Worm (Caenorhabditis elegans): Measurements from ENCODE around the gene Y50D4C.3.

The Y50D4C.3 gene

DNA sequence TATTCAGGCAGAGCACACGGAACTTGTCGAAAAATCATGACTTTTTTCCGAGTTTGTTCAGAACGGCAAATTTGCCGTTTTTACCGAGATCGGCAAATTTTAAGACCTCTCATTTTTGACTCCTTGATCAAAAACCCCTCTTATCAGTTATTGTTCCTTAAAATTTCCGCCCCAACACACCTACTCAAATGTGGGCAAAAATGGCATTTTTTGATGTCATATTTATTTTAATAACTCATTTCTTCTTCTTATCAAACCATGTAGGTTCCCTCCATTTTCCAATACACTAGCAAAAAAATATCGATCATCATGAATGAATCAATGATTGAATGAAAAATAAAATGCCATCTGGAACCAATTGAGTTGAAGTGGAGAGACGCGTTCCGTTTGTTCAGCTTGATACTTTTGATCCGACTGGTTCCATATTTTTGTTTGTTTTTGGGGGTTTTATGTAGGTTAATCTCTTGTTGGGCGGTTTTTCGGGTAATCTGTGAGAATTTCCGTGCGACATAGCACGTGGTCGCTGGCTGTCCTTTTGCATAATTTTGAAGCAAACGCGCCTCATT lies 31.5 kb upstream of the Y50D4C.3 start:
- TF ChIP-seq sea-1 (GFP tag; conservative IDR thresholded peaks at IDR 0.05) (no peak), hnd-1 (tag; optimal IDR thresholded peaks at IDR 0.05) (no peak), B0310.2 (tag; optimal IDR thresholded peaks at IDR 0.05) (no peak), flt-1 (GFP tag; IDR thresholded peaks at IDR 0.05) (no peak), tra-4 (tag; optimal IDR thresholded peaks at IDR 0.05) (no peak), hmbx-1 (tag; optimal IDR thresholded peaks at IDR 0.05) (no peak), pes-1 (GFP tag; IDR thresholded peaks at IDR 0.05) (no peak)

DNA sequence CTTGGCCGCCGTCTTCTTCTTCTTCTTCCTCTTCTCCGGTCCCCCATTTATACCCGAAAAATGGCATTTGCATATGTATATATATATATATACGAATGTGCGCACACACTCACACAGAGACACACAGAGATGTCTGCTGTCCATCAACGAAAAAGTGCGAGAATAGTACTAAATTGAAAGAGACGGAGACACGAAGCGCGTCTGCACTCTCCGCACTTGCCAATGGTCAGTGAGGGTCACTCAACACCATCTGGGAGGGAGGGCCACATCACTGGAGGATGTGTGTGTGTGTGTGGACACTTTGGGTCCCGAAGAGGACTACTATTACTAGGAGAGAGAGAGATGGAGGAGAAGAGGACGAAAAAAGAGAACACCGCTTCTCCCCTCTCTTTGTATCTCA lies 30.1 kb upstream of the Y50D4C.3 start:
- TF ChIP-seq hmbx-1 (tag; optimal IDR thresholded peaks at IDR 0.05) (no peak), B0310.2 (tag; optimal IDR thresholded peaks at IDR 0.05) (no peak), pes-1 (GFP tag; IDR thresholded peaks at IDR 0.05) (peak; percentile 50; the same call in 1 of the 2 replicates), F13C5.2 (tag; optimal IDR thresholded peaks at IDR 0.05) (peak; percentile 70), flt-1 (GFP tag; IDR thresholded peaks at IDR 0.05) (no peak), hmg-4 (GFP tag; optimal IDR thresholded peaks at IDR 0.05) (peak; percentile 79), sea-1 (GFP tag; conservative IDR thresholded peaks at IDR 0.05) (no peak), scrt-1 (GFP tag; IDR thresholded peaks at IDR 0.05) (no peak), aly-1 (tag; optimal IDR thresholded peaks at IDR 0.05) (no peak), tbx-37 (GFP tag; conservative IDR thresholded peaks at IDR 0.05) (no peak), ceh-36 (tag; optimal IDR thresholded peaks at IDR 0.05) (no peak)

DNA sequence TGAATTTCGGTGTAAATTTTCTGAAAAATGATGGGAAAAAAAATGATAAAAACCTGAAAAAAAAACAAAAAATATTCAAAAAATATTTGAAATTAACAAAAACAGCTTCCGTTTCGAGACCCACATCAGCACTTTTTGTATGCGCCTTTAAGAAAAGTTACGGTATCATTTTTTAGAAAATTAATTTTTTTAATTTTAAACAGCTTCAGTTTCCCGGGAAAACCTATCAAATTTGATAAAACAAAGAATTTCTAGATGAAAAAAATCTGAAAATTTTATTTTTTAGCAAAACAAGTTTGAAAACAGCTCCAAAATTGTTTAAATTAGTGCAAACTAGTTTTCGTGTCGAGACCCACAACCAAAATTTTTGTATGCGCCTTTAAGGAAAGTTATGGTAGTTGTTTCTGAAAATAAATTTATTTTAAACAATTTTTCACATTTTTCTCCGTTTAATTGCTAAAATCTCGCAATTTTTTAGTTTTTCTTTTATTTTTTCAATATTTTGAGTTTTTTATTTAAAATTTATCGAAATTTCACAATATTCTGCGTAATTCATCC lies 24.0 kb upstream of the Y50D4C.3 start:
- no peak for TF ChIP-seq B0310.2 (tag; optimal IDR thresholded peaks at IDR 0.05)
- TF ChIP-seq tra-4 (tag; optimal IDR thresholded peaks at IDR 0.05): no peak
- TF ChIP-seq hmg-4 (GFP tag; optimal IDR thresholded peaks at IDR 0.05): no peak
- no peak for TF ChIP-seq scrt-1 (GFP tag; IDR thresholded peaks at IDR 0.05)
- TF ChIP-seq sea-1 (GFP tag; conservative IDR thresholded peaks at IDR 0.05): no peak
- no peak for TF ChIP-seq pes-1 (GFP tag; IDR thresholded peaks at IDR 0.05)
- no peak for TF ChIP-seq ceh-36 (tag; optimal IDR thresholded peaks at IDR 0.05)
- TF ChIP-seq aly-1 (tag; optimal IDR thresholded peaks at IDR 0.05): no peak
- TF ChIP-seq ets-7 (tag; optimal IDR thresholded peaks at IDR 0.05): no peak
- no peak for TF ChIP-seq F13C5.2 (tag; optimal IDR thresholded peaks at IDR 0.05)
- TF ChIP-seq tbx-37 (GFP tag; conservative IDR thresholded peaks at IDR 0.05): no peak
- no peak for TF ChIP-seq ama-1 (optimal IDR thresholded peaks at IDR 0.05)

DNA sequence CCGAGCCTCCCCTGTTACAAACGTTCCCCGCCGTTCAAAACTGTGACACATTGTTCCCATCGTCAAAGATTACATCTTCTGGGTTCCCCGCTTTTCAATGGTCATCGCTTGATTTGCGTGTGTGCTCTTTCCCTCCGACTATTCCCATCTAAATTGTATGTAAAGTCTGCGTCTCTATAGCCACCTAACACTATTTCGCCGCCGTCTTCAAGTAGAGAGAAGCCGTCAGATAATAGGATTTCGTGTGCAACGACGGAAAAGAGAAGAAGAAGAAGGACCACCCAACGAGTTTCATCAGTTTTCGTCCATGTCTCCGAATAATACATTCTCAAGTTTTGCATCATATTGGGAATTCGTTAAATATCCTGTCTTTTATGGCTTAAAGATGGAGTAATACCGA lies 21.1 kb upstream of the Y50D4C.3 start:
- TF ChIP-seq tra-4 (tag; optimal IDR thresholded peaks at IDR 0.05) (no peak), aly-1 (tag; optimal IDR thresholded peaks at IDR 0.05) (no peak), flt-1 (GFP tag; IDR thresholded peaks at IDR 0.05) (no peak), F13C5.2 (tag; optimal IDR thresholded peaks at IDR 0.05) (no peak), pes-1 (GFP tag; IDR thresholded peaks at IDR 0.05) (no peak), hnd-1 (tag; optimal IDR thresholded peaks at IDR 0.05) (no peak), sea-1 (GFP tag; conservative IDR thresholded peaks at IDR 0.05) (no peak), ama-1 (optimal IDR thresholded peaks at IDR 0.05) (no peak), hmbx-1 (tag; optimal IDR thresholded peaks at IDR 0.05) (no peak), ets-7 (tag; optimal IDR thresholded peaks at IDR 0.05) (no peak), ceh-36 (tag; optimal IDR thresholded peaks at IDR 0.05) (no peak), B0310.2 (tag; optimal IDR thresholded peaks at IDR 0.05) (no peak), tbx-11 (GFP tag; IDR thresholded peaks at IDR 0.05) (no peak), tbx-37 (GFP tag; conservative IDR thresholded peaks at IDR 0.05) (no peak), hmg-4 (GFP tag; optimal IDR thresholded peaks at IDR 0.05) (no peak)

DNA sequence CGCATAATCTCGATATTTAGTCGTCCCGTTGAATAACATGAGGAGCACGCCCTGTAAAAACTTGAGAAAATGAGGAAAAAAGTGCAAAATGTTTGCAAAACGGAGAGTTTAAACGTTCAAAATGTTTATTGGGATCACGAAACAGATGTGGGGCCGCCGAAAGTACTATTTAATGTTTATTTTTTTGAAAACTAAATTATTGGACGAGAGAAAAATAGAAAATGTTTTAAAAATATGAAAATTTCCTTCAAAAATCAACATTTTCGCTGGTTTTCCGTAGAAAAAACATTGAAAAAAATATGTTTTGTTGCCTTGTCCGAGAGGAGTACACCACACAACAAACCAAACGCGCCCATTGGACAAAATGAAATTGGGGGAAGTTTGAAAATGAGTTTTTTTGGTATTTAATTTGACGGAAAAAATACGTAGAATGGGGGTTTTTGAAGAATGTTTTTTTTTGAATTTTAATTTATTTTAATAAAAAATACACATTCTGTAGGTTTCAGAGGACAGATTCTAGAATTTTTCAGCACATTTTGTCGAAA lies 19.8 kb upstream of the Y50D4C.3 start, which contains the start of gene sqv-6:
TSS of gene sqv-6 (minus strand) at position 51 of the 545 bp plus-strand sequence.
- no peak for TF ChIP-seq flt-1 (GFP tag; IDR thresholded peaks at IDR 0.05)
- TF ChIP-seq hmbx-1 (tag; optimal IDR thresholded peaks at IDR 0.05): no peak
- no peak for TF ChIP-seq ama-1 (optimal IDR thresholded peaks at IDR 0.05)
- TF ChIP-seq scrt-1 (GFP tag; IDR thresholded peaks at IDR 0.05): no peak
- no peak for TF ChIP-seq tbx-11 (GFP tag; IDR thresholded peaks at IDR 0.05)
- TF ChIP-seq aly-1 (tag; optimal IDR thresholded peaks at IDR 0.05): no peak
- no peak for TF ChIP-seq sea-1 (GFP tag; conservative IDR thresholded peaks at IDR 0.05)
- no peak for TF ChIP-seq ets-7 (tag; optimal IDR thresholded peaks at IDR 0.05)
- TF ChIP-seq ceh-13 (GFP tag; optimal IDR thresholded peaks at IDR 0.05): no peak

DNA sequence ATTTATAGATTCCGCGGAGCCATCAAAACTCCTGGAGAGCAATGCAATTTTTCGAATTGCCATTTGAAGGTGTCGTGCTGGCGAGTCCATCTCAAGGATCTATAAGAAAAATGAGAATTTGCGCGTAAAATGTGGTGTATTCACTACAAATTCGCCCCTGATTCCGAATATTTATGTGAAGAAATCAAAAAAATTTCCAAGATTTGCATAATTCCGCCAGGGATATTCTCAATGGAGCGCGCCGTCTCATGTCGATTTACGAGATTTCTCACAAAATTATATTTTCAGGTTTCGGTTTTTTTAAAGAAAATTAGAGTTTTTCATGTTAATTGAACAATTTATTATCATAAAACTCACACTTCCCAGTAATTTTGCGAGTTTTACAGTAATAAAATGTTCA lies 4.7 kb upstream of the Y50D4C.3 start, which contains the start of gene Y50D4C.6:
TSS of gene Y50D4C.6 (minus strand) at position 101 of the 400 bp plus-strand sequence.
- no peak for TF ChIP-seq ceh-13 (GFP tag; optimal IDR thresholded peaks at IDR 0.05)
- TF ChIP-seq ama-1 (optimal IDR thresholded peaks at IDR 0.05): no peak
- no peak for TF ChIP-seq tra-4 (tag; optimal IDR thresholded peaks at IDR 0.05)
- TF ChIP-seq ceh-36 (tag; optimal IDR thresholded peaks at IDR 0.05): no peak
- no peak for TF ChIP-seq F13C5.2 (tag; optimal IDR thresholded peaks at IDR 0.05)
- TF ChIP-seq sea-1 (GFP tag; conservative IDR thresholded peaks at IDR 0.05): no peak
- TF ChIP-seq pes-1 (GFP tag; IDR thresholded peaks at IDR 0.05): no peak
- TF ChIP-seq hmg-4 (GFP tag; optimal IDR thresholded peaks at IDR 0.05): no peak
- TF ChIP-seq ets-7 (tag; optimal IDR thresholded peaks at IDR 0.05): no peak
- TF ChIP-seq hmbx-1 (tag; optimal IDR thresholded peaks at IDR 0.05): no peak
- TF ChIP-seq aly-1 (tag; optimal IDR thresholded peaks at IDR 0.05): no peak
- TF ChIP-seq scrt-1 (GFP tag; IDR thresholded peaks at IDR 0.05): no peak
- no peak for TF ChIP-seq hnd-1 (tag; optimal IDR thresholded peaks at IDR 0.05)
- no peak for TF ChIP-seq B0310.2 (tag; optimal IDR thresholded peaks at IDR 0.05)
- no peak for TF ChIP-seq tbx-37 (GFP tag; conservative IDR thresholded peaks at IDR 0.05)

DNA sequence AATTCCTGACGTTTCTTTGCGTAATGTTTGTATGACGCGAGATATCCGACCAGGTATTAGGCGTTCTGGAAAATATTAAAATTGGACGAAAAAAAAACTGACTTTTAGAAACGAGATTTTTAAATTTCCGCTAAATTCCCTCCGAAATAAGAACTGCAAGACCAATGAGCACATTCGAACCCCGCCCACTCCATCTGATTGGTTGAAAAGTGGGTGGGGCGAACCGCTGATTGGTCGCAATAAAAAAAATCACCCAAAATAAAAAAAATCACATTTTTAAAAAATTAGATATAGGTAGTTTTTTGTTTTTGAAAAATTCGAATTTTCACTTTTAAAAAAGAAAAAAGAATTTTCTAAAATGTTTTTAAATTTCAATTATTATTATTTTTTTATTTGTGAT lies 4.0 kb upstream of the Y50D4C.3 start:
- TF ChIP-seq tra-4 (tag; optimal IDR thresholded peaks at IDR 0.05): no peak
- TF ChIP-seq F13C5.2 (tag; optimal IDR thresholded peaks at IDR 0.05): no peak
- no peak for TF ChIP-seq flt-1 (GFP tag; IDR thresholded peaks at IDR 0.05)
- no peak for TF ChIP-seq tbx-37 (GFP tag; conservative IDR thresholded peaks at IDR 0.05)
- no peak for TF ChIP-seq hmbx-1 (tag; optimal IDR thresholded peaks at IDR 0.05)
- no peak for TF ChIP-seq B0310.2 (tag; optimal IDR thresholded peaks at IDR 0.05)
- no peak for TF ChIP-seq ceh-36 (tag; optimal IDR thresholded peaks at IDR 0.05)
- TF ChIP-seq ama-1 (optimal IDR thresholded peaks at IDR 0.05): no peak
- no peak for TF ChIP-seq ets-7 (tag; optimal IDR thresholded peaks at IDR 0.05)
- no peak for TF ChIP-seq scrt-1 (GFP tag; IDR thresholded peaks at IDR 0.05)
- TF ChIP-seq tbx-11 (GFP tag; IDR thresholded peaks at IDR 0.05): no peak
